Worm (Caenorhabditis elegans) whole organism, L1 larva: ENCODE measurements around the gene K02E7.11.

Experiments used
- Y116A8C.19 ChIP-seq: sonication (generic microtip); optimal IDR thresholded peaks from 2 replicates; lab custom pipeline; 2016; ENCODE audit warnings: missing compliant biosample characterization, missing genetic modification characterization, borderline replicate concordance
- alr-1 ChIP-seq: fragments of 200-800 bp; sonication (Bioruptor generic); optimal IDR thresholded peaks from 2 replicates; lab custom pipeline; 2018; ENCODE audit warnings: borderline replicate concordance, mild to moderate bottlenecking, missing genetic modification characterization, missing compliant biosample characterization
- ama-1 ChIP-seq: fragments of 150-350 bp; optimal IDR thresholded peaks from 2 replicates; lab custom pipeline; 2014
- ceh-8 ChIP-seq: fragments of 200-800 bp; sonication (Bioruptor generic); optimal IDR thresholded peaks from 2 replicates; lab custom pipeline; 2018; ENCODE audit warnings: mild to moderate bottlenecking, missing genetic modification characterization, moderate library complexity, missing compliant biosample characterization
- ceh-88 ChIP-seq: fragments of 200-800 bp; sonication (Bioruptor generic); IDR thresholded peaks from 2 replicates; pipeline ENCODE4 v1.3.6; 2022; ENCODE audit warnings: missing genetic modification characterization, missing compliant biosample characterization
- ceh-90 ChIP-seq: sonication (generic microtip); optimal IDR thresholded peaks from 2 replicates; lab custom pipeline; 2016; ENCODE audit warnings: missing genetic modification characterization, missing compliant biosample characterization
- dpl-1 ChIP-seq, 3 experiments: fragments of 150-350 bp in 2 of 3; sonication (generic microtip) in 1 of 3; optimal IDR thresholded peaks; 2 replicates each; lab custom pipeline; 2014 to 2017; ENCODE audit warnings: missing biosample characterization in 3 of 3, missing genetic modification characterization in 3 of 3, missing genetic modification reagents in 3 of 3
- efl-1 ChIP-seq, 4 experiments: fragments of 150-350 bp; optimal IDR thresholded peaks in 3 of 4; peaks in 1 of 4; 1 replicate in 1 of 4; 2 replicates in 3 of 4; lab custom pipeline; 2014; ENCODE audit warnings: missing biosample characterization in 2 of 4, missing genetic modification characterization in 2 of 4, missing genetic modification reagents in 2 of 4
- egl-13 ChIP-seq: sonication (generic microtip); optimal IDR thresholded peaks from 2 replicates; lab custom pipeline; 2016; ENCODE audit warnings: missing genotype, missing genetic modification reagents, missing genetic modification characterization, missing compliant biosample characterization
- egl-27 ChIP-seq, 2 experiments: fragments of 150-350 bp in 1 of 2; sonication (generic microtip); optimal IDR thresholded peaks; 3 replicates each; lab custom pipeline; 2017 to 2018; ENCODE audit warnings: missing biosample characterization in 2 of 2, missing genetic modification characterization in 2 of 2, missing genetic modification reagents in 2 of 2
- fkh-4 ChIP-seq: sonication (generic microtip); optimal IDR thresholded peaks from 2 replicates; lab custom pipeline; 2016; ENCODE audit warnings: missing compliant biosample characterization, missing genetic modification characterization, borderline replicate concordance
- fkh-8 ChIP-seq: sonication (generic microtip); optimal IDR thresholded peaks from 2 replicates; lab custom pipeline; 2016; ENCODE audit warnings: mild to moderate bottlenecking, missing genetic modification characterization, missing compliant biosample characterization
- hlh-17 ChIP-seq: fragments of 200-800 bp; sonication (Bioruptor generic); optimal IDR thresholded peaks from 2 replicates; lab custom pipeline; 2018; ENCODE audit warnings: missing genetic modification characterization, mild to moderate bottlenecking, missing compliant biosample characterization, moderate library complexity, borderline replicate concordance
- isw-1 ChIP-seq: fragments of 200-800 bp; sonication (Bioruptor generic); IDR thresholded peaks from 2 replicates; pipeline ENCODE4 v1.3.6; 2022; ENCODE audit warnings: missing genetic modification characterization, missing compliant biosample characterization
- lin-15B ChIP-seq: fragments of 150-350 bp; sonication (generic microtip); optimal IDR thresholded peaks from 3 replicates; lab custom pipeline; 2014; ENCODE audit warnings: missing biosample characterization, missing genetic modification characterization
- lir-3 ChIP-seq: sonication (generic microtip); optimal IDR thresholded peaks from 2 replicates; lab custom pipeline; 2016; ENCODE audit warnings: mild to moderate bottlenecking, missing genetic modification characterization, moderate library complexity, missing compliant biosample characterization; ENCODE audit not compliant: poor library complexity
- mdl-1 ChIP-seq, 2 experiments: fragments of 150-350 bp; optimal IDR thresholded peaks; 2 replicates each; lab custom pipeline; 2014 to 2017; ENCODE audit warnings: missing biosample characterization in 2 of 2, missing genetic modification characterization in 2 of 2, inconsistent platforms in 1 of 2
- mep-1 ChIP-seq: fragments of 150-350 bp; optimal IDR thresholded peaks from 2 replicates; lab custom pipeline; 2014; ENCODE audit warnings: missing biosample characterization, missing genetic modification characterization
- nhr-237 ChIP-seq: fragments of 150-350 bp; optimal IDR thresholded peaks from 2 replicates; lab custom pipeline; 2014; ENCODE audit warnings: missing biosample characterization, missing genetic modification characterization
- nhr-28 ChIP-seq: fragments of 150-350 bp; optimal IDR thresholded peaks from 2 replicates; lab custom pipeline; 2014; ENCODE audit warnings: missing biosample characterization, missing genetic modification characterization
- nhr-71 ChIP-seq: sonication (generic microtip); optimal IDR thresholded peaks from 2 replicates; lab custom pipeline; 2016; ENCODE audit warnings: mild to moderate bottlenecking, missing genetic modification characterization, moderate library complexity, missing compliant biosample characterization
- nhr-76 ChIP-seq: sonication (generic microtip); optimal IDR thresholded peaks from 2 replicates; lab custom pipeline; 2017; ENCODE audit warnings: missing biosample characterization, missing genetic modification characterization
- nhr-85 ChIP-seq: sonication (generic microtip); peaks from one replicate; lab custom pipeline; 2016; ENCODE audit warnings: missing genetic modification characterization, inconsistent platforms, missing compliant biosample characterization
- pqm-1 ChIP-seq: sonication (generic microtip); optimal IDR thresholded peaks from 3 replicates; lab custom pipeline; 2017; ENCODE audit warnings: missing biosample characterization, missing genetic modification characterization
- rnt-1 ChIP-seq: sonication (generic microtip); optimal IDR thresholded peaks from 2 replicates; lab custom pipeline; 2016; ENCODE audit warnings: mild to moderate bottlenecking, missing genetic modification characterization, moderate library complexity, missing compliant biosample characterization
- snpc-4 ChIP-seq: fragments of 150-350 bp; optimal IDR thresholded peaks from 2 replicates; lab custom pipeline; 2014; ENCODE audit warnings: missing biosample characterization, missing genetic modification characterization
- snu-23 ChIP-seq: sonication (generic microtip); optimal IDR thresholded peaks from 2 replicates; lab custom pipeline; 2016; ENCODE audit warnings: missing genetic modification characterization, missing compliant biosample characterization
- sox-4 ChIP-seq: sonication (generic microtip); optimal IDR thresholded peaks from 2 replicates; lab custom pipeline; 2016; ENCODE audit warnings: missing genetic modification characterization, missing compliant biosample characterization
- tlp-1 ChIP-seq: fragments of 150-350 bp; optimal IDR thresholded peaks from 2 replicates; lab custom pipeline; 2014; ENCODE audit warnings: missing biosample characterization, missing genetic modification characterization
- unc-130 ChIP-seq: fragments of 150-350 bp; optimal IDR thresholded peaks from 2 replicates; lab custom pipeline; 2017; ENCODE audit warnings: missing biosample characterization, missing genetic modification characterization, inconsistent platforms
- unc-62 ChIP-seq: fragments of 150-350 bp; optimal IDR thresholded peaks from 2 replicates; lab custom pipeline; 2014; ENCODE audit warnings: missing biosample characterization, missing genetic modification reagents, missing genetic modification characterization
- unc-86 ChIP-seq: sonication (generic microtip); optimal IDR thresholded peaks from 2 replicates; lab custom pipeline; 2016; ENCODE audit warnings: missing genetic modification characterization, missing compliant biosample characterization
- vab-15 ChIP-seq: sonication (generic microtip); optimal IDR thresholded peaks from 2 replicates; lab custom pipeline; 2017; ENCODE audit warnings: missing genotype, mild to moderate bottlenecking, missing genetic modification characterization, missing compliant biosample characterization
- zag-1 ChIP-seq: fragments of 150-350 bp; optimal IDR thresholded peaks from 2 replicates; lab custom pipeline; 2014; ENCODE audit warnings: missing biosample characterization, missing genetic modification characterization
- ztf-4 ChIP-seq: fragments of 150-350 bp; optimal IDR thresholded peaks from 2 replicates; lab custom pipeline; 2014; ENCODE audit warnings: missing biosample characterization, missing genetic modification characterization

The K02E7.11 gene

ce11 chrII:1075424-1075823 lies at the start of gene K02E7.11:
Gene K02E7.11, minus strand, starts transcription at chrII:1075524.
- TF ChIP-seq egl-27 (tag; optimal IDR thresholded peaks at IDR 0.05; lab: Kevin White, UChicago) (no peak), mdl-1 (tag; optimal IDR thresholded peaks at IDR 0.05; lab: Kevin White, UChicago) (no peak), nhr-71 (no peak), isw-1 (GFP tag; lab: Robert Waterston, UW) (no peak), lin-15B (tag; lab: Kevin White, UChicago) (no peak), ama-1 (lab: Kevin White, UChicago) (no peak), snu-23 (GFP tag; lab: Kevin White, UChicago) (no peak), hlh-17 (no peak), nhr-76 (tag; lab: Kevin White, UChicago) (no peak), efl-1 (optimal IDR thresholded peaks at IDR 0.05; lab: Kevin White, UChicago) (no peak), efl-1 (GFP tag; optimal IDR thresholded peaks at IDR 0.05 in 1 of 2; lab: Kevin White, UChicago) (no peak)

ce11 chrII:1124757-1125156 lies 49.4 kb upstream of the K02E7.11 start:
- TF ChIP-seq ceh-88: no peak
- no peak for TF ChIP-seq efl-1 (optimal IDR thresholded peaks at IDR 0.05; lab: Kevin White, UChicago)
- TF ChIP-seq efl-1 (GFP tag; optimal IDR thresholded peaks at IDR 0.05 in 1 of 2; lab: Kevin White, UChicago): peak in 1 of 2 experiments; percentile 84
- TF ChIP-seq, all 84 proteins: peak for 1

- TF ChIP-seq vab-15 (tag; lab: Kevin White, UChicago) (no peak), ceh-90 (tag; lab: Kevin White, UChicago) (peak; percentile 56), efl-1 (optimal IDR thresholded peaks at IDR 0.05; lab: Kevin White, UChicago) (peak in 1 of 2 experiments; percentile 8), efl-1 (GFP tag; optimal IDR thresholded peaks at IDR 0.05 in 1 of 2; lab: Kevin White, UChicago) (peak; percentile 38 to 82), fkh-8 (tag; lab: Kevin White, UChicago) (no peak), ztf-4 (tag; lab: Kevin White, UChicago) (no peak), sox-4 (no peak), Y116A8C.19 (tag; lab: Kevin White, UChicago) (no peak), nhr-28 (tag; lab: Kevin White, UChicago) (no peak), rnt-1 (peak; percentile 52), dpl-1 (GFP tag; optimal IDR thresholded peaks at IDR 0.05; lab: Kevin White, UChicago) (peak in 1 of 3 experiments; percentile 28), nhr-237 (tag; lab: Kevin White, UChicago) (no peak), mep-1 (tag; lab: Kevin White, UChicago) (peak; percentile 1), unc-86 (tag; lab: Kevin White, UChicago) (no peak)
These were observed 47.9 kb upstream of the K02E7.11 start, which contains the start of the genes sut-1 and eri-3 for ce11 chrII:1123208-1123607. Gene sut-1, minus strand, starts transcription at chrII:1123265. Gene eri-3, plus strand, starts transcription at chrII:1123534.

- TF ChIP-seq rnt-1 (no peak), fkh-4 (tag; lab: Kevin White, UChicago) (no peak), nhr-76 (tag; lab: Kevin White, UChicago) (no peak), unc-62 (no peak), snu-23 (GFP tag; lab: Kevin White, UChicago) (no peak), pqm-1 (tag; lab: Kevin White, UChicago) (no peak), tlp-1 (no peak), nhr-71 (no peak), ceh-8 (GFP tag; lab: Kevin White, UChicago) (no peak), snpc-4 (tag; lab: Kevin White, UChicago) (no peak), zag-1 (no peak), lir-3 (no peak), alr-1 (tag; lab: Kevin White, UChicago) (no peak), nhr-85 (tag; lab: Kevin White, UChicago) (no peak), egl-13 (tag; lab: Kevin White, UChicago) (no peak), ama-1 (lab: Kevin White, UChicago) (no peak), unc-130 (tag; lab: Kevin White, UChicago) (no peak)
These were observed 42.8 kb upstream of the K02E7.11 start, which contains the start of gene lips-13 for ce11 chrII:1117992-1118729. Gene lips-13, minus strand, starts transcription at chrII:1118042.
